Fruit fly (Drosophila melanogaster) whole organism, embryonic: ENCODE measurements around the gene thoc6.

ENCODE experiments used
- CG11247 ChIP-seq: fragments of 200-800 bp; sonication (Bioruptor generic); IDR thresholded peaks from 2 replicates; pipeline ENCODE4 v1.3.6; 2022; ENCODE audit warnings: missing biosample characterization, missing genetic modification characterization
- CG11560 ChIP-seq: fragments of 200-800 bp; sonication (Bioruptor generic); IDR thresholded peaks from 3 replicates; pipeline ENCODE4 v1.3.6; 2022; ENCODE audit warnings: missing biosample characterization, missing genetic modification characterization
- CG12104 ChIP-seq: fragments of 200-800 bp; sonication (Bioruptor generic); optimal IDR thresholded peaks from 3 replicates; lab custom pipeline; 2016; ENCODE audit warnings: missing biosample characterization, missing genetic modification characterization
- CG12299 ChIP-seq: fragments of 200-800 bp; sonication (Bioruptor generic); optimal IDR thresholded peaks from 2 replicates; lab custom pipeline; 2018; ENCODE audit warnings: missing biosample characterization, mild to moderate bottlenecking, missing genetic modification characterization
- CG12769 ChIP-seq: fragments of 200-800 bp; sonication (Bioruptor generic); optimal IDR thresholded peaks from 2 replicates; lab custom pipeline; 2019; ENCODE audit warnings: missing biosample characterization, mild to moderate bottlenecking, missing genetic modification characterization, moderate library complexity
- CG13894 ChIP-seq: fragments of 200-800 bp; sonication (Bioruptor generic); optimal IDR thresholded peaks from 3 replicates; lab custom pipeline; 2018; ENCODE audit warnings: missing biosample characterization, mild to moderate bottlenecking, missing genetic modification characterization, moderate library complexity
- CG15479 ChIP-seq: fragments of 200-800 bp; sonication (Bioruptor generic); optimal IDR thresholded peaks from 3 replicates; lab custom pipeline; 2019; ENCODE audit warnings: missing biosample characterization, mild to moderate bottlenecking, missing genetic modification characterization, moderate library complexity
- CG15601 ChIP-seq: fragments of 200-800 bp; sonication (Bioruptor generic); optimal IDR thresholded peaks from 3 replicates; lab custom pipeline; 2019; ENCODE audit warnings: missing biosample characterization, mild to moderate bottlenecking, missing genetic modification characterization, moderate library complexity
- CG1603 ChIP-seq: fragments of 200-800 bp; sonication (Bioruptor generic); optimal IDR thresholded peaks from 2 replicates; lab custom pipeline; 2019; ENCODE audit warnings: missing biosample characterization, mild to moderate bottlenecking, missing genetic modification characterization, moderate library complexity
- CG16813 ChIP-seq: fragments of 200-800 bp; sonication (Bioruptor generic); IDR thresholded peaks from 3 replicates; pipeline ENCODE4 v1.3.6; 2022; ENCODE audit warnings: missing biosample characterization, missing genetic modification characterization; ENCODE audit not compliant: partially characterized antibody
- CG30431 ChIP-seq: fragments of 200-800 bp; sonication (Bioruptor generic); optimal IDR thresholded peaks from 2 replicates; lab custom pipeline; 2017; ENCODE audit warnings: missing biosample characterization, missing genetic modification characterization
- CG3995 ChIP-seq: fragments of 200-800 bp; sonication (Bioruptor generic); optimal IDR thresholded peaks from 3 replicates; lab custom pipeline; 2016; ENCODE audit warnings: missing biosample characterization, missing genetic modification characterization
- CG6654 ChIP-seq: fragments of 200-800 bp; sonication (Bioruptor generic); optimal IDR thresholded peaks from 2 replicates; lab custom pipeline; 2017; ENCODE audit warnings: missing biosample characterization, mild to moderate bottlenecking, missing genetic modification characterization
- CG7839 ChIP-seq: fragments of 200-800 bp; sonication (Bioruptor generic); optimal IDR thresholded peaks from 3 replicates; lab custom pipeline; 2018; ENCODE audit warnings: missing biosample characterization, mild to moderate bottlenecking, missing genetic modification characterization, moderate library complexity
- Chrac-16 ChIP-seq: fragments of 200-800 bp; sonication (Bioruptor generic); optimal IDR thresholded peaks from 3 replicates; lab custom pipeline; 2016; ENCODE audit warnings: missing biosample characterization, missing genetic modification characterization
- Dbx ChIP-seq: fragments of 200-800 bp; sonication (Bioruptor generic); IDR thresholded peaks from 3 replicates; pipeline ENCODE4 v1.3.6; 2022; ENCODE audit warnings: missing biosample characterization, missing genetic modification characterization
- Dll ChIP-seq: fragments of 200-800 bp; sonication (Bioruptor generic); IDR thresholded peaks from 4 replicates; pipeline ENCODE4 v1.3.6; 2022; ENCODE audit warnings: missing biosample characterization, missing genetic modification characterization; ENCODE audit not compliant: partially characterized antibody
- Doc2 ChIP-seq: fragments of 200-800 bp; sonication (Bioruptor generic); IDR thresholded peaks from 2 replicates; pipeline ENCODE4 v1.3.6; 2022; ENCODE audit warnings: missing biosample characterization, missing genetic modification characterization
- Ets65A ChIP-seq: fragments of 200-800 bp; sonication (Bioruptor generic); peaks from one replicate; lab custom pipeline; 2016; ENCODE audit warnings: missing biosample characterization, missing genetic modification characterization
- HLH4C ChIP-seq: fragments of 200-800 bp; sonication (Bioruptor generic); IDR thresholded peaks from 3 replicates; pipeline ENCODE4 v1.3.6; 2022; ENCODE audit warnings: missing biosample characterization, missing genetic modification characterization; ENCODE audit not compliant: partially characterized antibody
- Oaz ChIP-seq: fragments of 200-800 bp; sonication (Bioruptor generic); IDR thresholded peaks from 2 replicates; pipeline ENCODE4 v1.3.6; 2022; ENCODE audit warnings: missing biosample characterization, missing genetic modification characterization
- Opbp ChIP-seq: fragments of 200-800 bp; sonication (Bioruptor generic); IDR thresholded peaks from 3 replicates; pipeline ENCODE4 v1.3.6; 2022; ENCODE audit warnings: missing biosample characterization, missing genetic modification characterization; ENCODE audit not compliant: partially characterized antibody
- PHDP ChIP-seq: fragments of 200-800 bp; sonication (Bioruptor generic); optimal IDR thresholded peaks from 3 replicates; lab custom pipeline; 2018; ENCODE audit warnings: missing biosample characterization, mild to moderate bottlenecking, missing genetic modification characterization, moderate library complexity
- Rx ChIP-seq: fragments of 200-800 bp; sonication (Bioruptor generic); IDR thresholded peaks from 2 replicates; pipeline ENCODE4 v1.3.6; 2022; ENCODE audit warnings: missing biosample characterization, missing genetic modification characterization
- Xrp1 ChIP-seq: fragments of 200-800 bp; sonication (Bioruptor generic); IDR thresholded peaks from 2 replicates; pipeline ENCODE4 v1.3.6; 2022; ENCODE audit warnings: missing biosample characterization, missing genetic modification characterization
- YL-1 ChIP-seq: fragments of 200-800 bp; sonication (Bioruptor generic); optimal IDR thresholded peaks from 3 replicates; lab custom pipeline; 2017; ENCODE audit warnings: missing biosample characterization, mild to moderate bottlenecking, missing genetic modification characterization
- crp ChIP-seq, 2 experiments: fragments of 200-800 bp; sonication (Bioruptor generic); optimal IDR thresholded peaks; 2 replicates in 1 of 2; 3 replicates in 1 of 2; lab custom pipeline; 2017; ENCODE audit warnings: missing biosample characterization in 2 of 2, missing genetic modification characterization in 2 of 2, mild to moderate bottlenecking in 1 of 2, moderate library complexity in 1 of 2
- da ChIP-seq: fragments of 200-800 bp; sonication (Bioruptor generic); optimal IDR thresholded peaks from 2 replicates; lab custom pipeline; 2016; ENCODE audit warnings: missing biosample characterization, missing genetic modification characterization
- fd96Cb ChIP-seq: fragments of 200-800 bp; sonication (Bioruptor generic); optimal IDR thresholded peaks from 2 replicates; lab custom pipeline; 2018; ENCODE audit warnings: missing biosample characterization, mild to moderate bottlenecking, missing genetic modification characterization, moderate library complexity
- grau ChIP-seq: fragments of 200-800 bp; optimal IDR thresholded peaks from 3 replicates; lab custom pipeline; 2019; ENCODE audit warnings: missing biosample characterization, mild to moderate bottlenecking, missing genetic modification characterization, moderate library complexity
- hth ChIP-seq: fragments of >200 bp; optimal IDR thresholded peaks from 2 replicates; lab custom pipeline; 2017; ENCODE audit warnings: inconsistent platforms
- onecut ChIP-seq: fragments of 200-800 bp; sonication (Bioruptor generic); IDR thresholded peaks from 2 replicates; pipeline ENCODE4 v1.3.6; 2022; ENCODE audit warnings: missing biosample characterization, missing genetic modification characterization
- pita ChIP-seq: fragments of 200-800 bp; sonication (Bioruptor generic); optimal IDR thresholded peaks from 2 replicates; lab custom pipeline; 2017; ENCODE audit warnings: missing biosample characterization, mild to moderate bottlenecking, missing genetic modification characterization
- pzg ChIP-seq: fragments of 200-800 bp; sonication (Bioruptor generic); optimal IDR thresholded peaks from 3 replicates; lab custom pipeline; 2018; ENCODE audit warnings: missing biosample characterization, mild to moderate bottlenecking, missing genetic modification characterization, moderate library complexity
- repo ChIP-seq: fragments of 200-800 bp; sonication (Bioruptor generic); optimal IDR thresholded peaks from 2 replicates; lab custom pipeline; 2016; ENCODE audit warnings: missing biosample characterization, missing genetic modification characterization
- sd ChIP-seq: fragments of 200-800 bp; sonication (Bioruptor generic); optimal IDR thresholded peaks from 3 replicates; lab custom pipeline; 2018; ENCODE audit warnings: missing biosample characterization, mild to moderate bottlenecking, missing genetic modification characterization, moderate library complexity
- shn ChIP-seq: fragments of 200-800 bp; sonication (Bioruptor generic); optimal IDR thresholded peaks from 3 replicates; lab custom pipeline; 2016; ENCODE audit warnings: missing biosample characterization, missing genetic modification characterization
- slbo ChIP-seq: fragments of 200-800 bp; sonication (Bioruptor generic); IDR thresholded peaks from 2 replicates; pipeline ENCODE4 v1.3.6; 2022; ENCODE audit warnings: missing biosample characterization, missing genetic modification characterization
- tap ChIP-seq: fragments of 200-800 bp; optimal IDR thresholded peaks from 3 replicates; lab custom pipeline; 2019; ENCODE audit warnings: missing biosample characterization, mild to moderate bottlenecking, missing genetic modification characterization, moderate library complexity

The thoc6 gene

DNA sequence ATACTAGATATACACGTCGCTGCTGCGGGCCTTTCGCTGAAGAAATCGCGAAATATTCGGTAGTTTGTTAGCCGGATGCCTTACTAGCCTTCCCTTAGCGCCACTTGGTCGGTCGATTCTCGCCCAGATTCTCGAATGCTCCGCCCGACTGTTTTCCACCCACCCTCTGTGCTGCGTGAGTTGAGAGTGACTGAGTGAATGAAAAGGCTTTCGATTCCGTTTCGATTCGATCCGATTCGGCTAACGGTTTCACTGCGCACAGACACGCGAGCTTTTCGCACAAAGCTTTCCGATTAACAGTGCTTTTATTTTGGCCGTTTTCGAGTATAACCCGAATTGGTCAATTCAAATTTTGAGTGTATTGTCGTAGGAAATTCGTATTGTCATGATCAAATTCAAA is 10.2 kb upstream of the thoc6 start, which contains the start of gene Ak1 (continued):
- no peak for TF ChIP-seq YL-1 (GFP tag; lab: Kevin White, UChicago)
- TF ChIP-seq CG15601 (tag; lab: Kevin White, UChicago) = no peak
- no peak for TF ChIP-seq hth (lab: Kevin White, UChicago)
- no peak for TF ChIP-seq shn (GFP tag; lab: Kevin White, UChicago)
- no peak for TF ChIP-seq Opbp (GFP tag; lab: Robert Waterston, UW)
- no peak for TF ChIP-seq fd96Cb (tag; lab: Kevin White, UChicago)
- 0 out of 3 replicates have a peak, but pooled peaks have one; percentile 37 for TF ChIP-seq Dbx (GFP tag; lab: Robert Waterston, UW)
- TF ChIP-seq, all 482 proteins: peak for 38

DNA sequence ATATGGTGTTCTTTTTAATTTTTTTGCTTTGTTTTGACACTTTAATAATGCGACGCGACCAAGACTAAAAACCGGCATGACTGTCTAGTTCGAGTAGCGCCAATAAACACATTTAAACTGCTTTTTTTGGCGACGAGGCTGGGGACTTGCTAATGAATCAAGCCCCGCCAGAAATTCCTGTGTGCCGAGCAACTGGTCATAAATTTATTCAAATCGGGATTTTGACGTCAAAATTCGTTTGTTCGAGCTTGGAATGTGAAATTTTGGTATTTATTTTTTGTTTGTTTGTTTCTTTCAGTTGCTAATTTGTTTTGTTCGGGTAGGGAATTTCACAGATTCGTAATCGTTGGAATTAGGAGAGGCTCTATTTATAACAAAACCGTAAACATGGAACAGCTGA is 9.5 kb upstream of the thoc6 start:
- TF ChIP-seq CG12104 (no peak), sd (tag; lab: Kevin White, UChicago) (peak; percentile 96), CG12769 (tag; lab: Kevin White, UChicago) (peak; percentile 58), CG11247 (GFP tag; lab: Robert Waterston, UW) (no peak), CG12299 (tag; lab: Kevin White, UChicago) (no peak), Dll (GFP tag; lab: Robert Waterston, UW) (no peak), Doc2 (GFP tag; lab: Robert Waterston, UW) (no peak)

DNA sequence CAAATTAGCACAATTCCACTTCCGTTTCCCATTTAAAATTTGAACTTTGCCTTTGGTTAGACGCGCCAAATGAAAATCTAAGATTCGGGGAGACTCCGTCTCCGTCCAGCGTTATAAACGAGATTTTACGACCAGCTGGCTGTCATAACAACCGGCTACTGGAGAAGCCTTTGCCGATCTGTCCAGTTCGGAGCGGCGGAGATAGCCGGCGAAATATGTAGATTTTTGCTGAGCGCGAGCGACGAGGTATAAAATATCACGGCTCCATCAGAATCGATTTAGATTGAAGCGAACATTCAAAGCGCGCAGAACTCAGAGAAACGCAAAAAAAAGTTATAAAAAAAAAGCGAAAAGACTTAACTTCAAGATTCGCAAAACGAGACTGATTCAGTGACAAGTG is 4.0 kb upstream of the thoc6 start, which contains the start of gene CG11529:
TSS of gene CG11529 (plus strand) at position 301 of the 400 bp plus-strand sequence.
- no peak for TF ChIP-seq Chrac-16 (GFP tag; lab: Kevin White, UChicago)
- peak; percentile 2 for TF ChIP-seq CG12769 (tag; lab: Kevin White, UChicago)
- TF ChIP-seq CG13894 (tag; lab: Kevin White, UChicago) = peak; percentile 7
- peak; percentile 34 for TF ChIP-seq Ets65A (GFP tag; lab: Kevin White, UChicago)
- no peak for TF ChIP-seq da (GFP tag; lab: Kevin White, UChicago)

DNA sequence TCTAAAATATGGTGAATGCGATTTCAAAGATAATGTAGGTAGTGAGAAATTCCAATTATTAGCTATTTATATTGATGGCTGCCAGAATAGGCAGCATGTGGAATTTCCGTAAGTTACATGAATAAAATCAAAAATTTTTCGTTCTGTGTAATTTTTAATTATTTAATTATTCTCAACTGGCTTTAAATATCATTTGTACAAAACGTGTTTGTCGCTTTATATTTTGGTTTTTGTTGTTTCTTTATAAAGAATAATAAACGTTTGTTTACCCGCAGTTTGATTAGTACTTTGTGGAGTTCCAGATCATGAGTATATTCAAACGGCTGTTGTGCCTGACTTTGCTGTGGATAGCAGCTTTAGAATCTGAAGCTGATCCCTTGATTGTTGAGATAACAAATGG is 3.1 kb downstream of the thoc6 start, which contains the start of gene Est-P:
TSS of gene Est-P (plus strand) at position 301 of the 400 bp plus-strand sequence.
- TF ChIP-seq CG16813 (GFP tag; lab: Robert Waterston, UW) = no peak
- no peak for TF ChIP-seq tap (tag; lab: Kevin White, UChicago)
- TF ChIP-seq CG6654 = no peak
- TF ChIP-seq CG1603 = no peak
- no peak for TF ChIP-seq PHDP (tag; lab: Kevin White, UChicago)
- TF ChIP-seq Xrp1 (GFP tag; lab: Robert Waterston, UW) = no peak
- TF ChIP-seq onecut (GFP tag; lab: Robert Waterston, UW) = no peak
- TF ChIP-seq Rx (GFP tag; lab: Robert Waterston, UW) = no peak
- TF ChIP-seq CG3995 (GFP tag; lab: Kevin White, UChicago) = no peak
- no peak for TF ChIP-seq pita
- no peak for TF ChIP-seq crp (GFP tag; optimal IDR thresholded peaks at IDR 0.05; lab: Kevin White, UChicago)
- no peak for TF ChIP-seq grau (tag; lab: Kevin White, UChicago)
- TF ChIP-seq Oaz (GFP tag; lab: Robert Waterston, UW) = no peak
- no peak for TF ChIP-seq CG15479 (GFP tag; lab: Kevin White, UChicago)
- TF ChIP-seq HLH4C (GFP tag; lab: Robert Waterston, UW) = no peak

DNA sequence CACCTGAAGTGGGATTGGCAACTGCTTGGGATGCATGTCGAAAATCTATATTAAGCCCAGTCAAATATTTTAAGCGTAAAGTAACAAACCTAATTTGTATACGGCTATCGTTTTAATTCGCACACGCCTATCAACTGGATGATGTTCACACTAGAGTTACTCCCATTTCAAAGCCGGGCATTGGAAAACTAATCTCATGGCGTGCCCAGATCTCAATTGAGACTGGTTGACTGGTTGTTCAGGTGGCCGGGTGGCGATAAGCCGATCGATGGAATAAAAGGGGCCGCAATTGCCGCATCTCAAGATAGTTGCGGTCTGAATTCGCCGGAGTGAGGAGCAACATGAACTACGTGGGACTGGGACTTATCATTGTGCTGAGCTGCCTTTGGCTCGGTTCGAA is 5.0 kb downstream of the thoc6 start, which contains the start of gene Est-6:
TSS of gene Est-6 (plus strand) at position 301 of the 400 bp plus-strand sequence.
- TF ChIP-seq Dbx (GFP tag; lab: Robert Waterston, UW) (no peak), repo (GFP tag; lab: Kevin White, UChicago) (no peak), CG11560 (tag; lab: Robert Waterston, UW) (no peak), slbo (GFP tag; lab: Robert Waterston, UW) (no peak), CG30431 (GFP tag; lab: Kevin White, UChicago) (no peak), pzg (no peak), CG7839 (tag; lab: Kevin White, UChicago) (no peak)
